Worm (Caenorhabditis elegans) whole organism, young adult: ENCODE measurements around the gene lam-1.

Experiments
- C17E4.6 ChIP-seq: fragments of 200-800 bp; sonication (Bioruptor generic); IDR thresholded peaks from 2 replicates; pipeline ENCODE4 v1.3.6; 2022; ENCODE audit warnings: missing genetic modification reagents, missing genetic modification characterization, missing compliant biosample characterization
- F37B4.10 ChIP-seq: fragments of 200-800 bp; sonication (Bioruptor generic); IDR thresholded peaks from 2 replicates; pipeline ENCODE4 v1.3.6; 2022; ENCODE audit warnings: missing genetic modification characterization, missing compliant biosample characterization
- F39B2.1 ChIP-seq: fragments of 200-800 bp; sonication (Bioruptor generic); IDR thresholded peaks from 2 replicates; pipeline ENCODE4 v1.3.6; 2022; ENCODE audit warnings: missing genetic modification reagents, missing genetic modification characterization, missing compliant biosample characterization
- F57A8.1 ChIP-seq: fragments of 200-800 bp; sonication (Bioruptor generic); optimal IDR thresholded peaks from 2 replicates; lab custom pipeline; 2018; ENCODE audit warnings: mild to moderate bottlenecking, missing genetic modification characterization, moderate library complexity, missing compliant biosample characterization
- F57C9.4 ChIP-seq: sonication (generic microtip); optimal IDR thresholded peaks from 2 replicates; lab custom pipeline; 2017; ENCODE audit warnings: mild to moderate bottlenecking, missing genetic modification characterization, missing compliant biosample characterization
- K12H6.12 ChIP-seq: fragments of 200-800 bp; sonication (Bioruptor generic); optimal IDR thresholded peaks from 2 replicates; lab custom pipeline; 2018; ENCODE audit warnings: mild to moderate bottlenecking, missing genetic modification characterization, missing compliant biosample characterization
- T07F8.4 ChIP-seq: sonication (generic microtip); optimal IDR thresholded peaks from 2 replicates; lab custom pipeline; 2016; ENCODE audit warnings: mild to moderate bottlenecking, missing genetic modification characterization, moderate library complexity, missing compliant biosample characterization
- Y53G8AR.9 ChIP-seq: fragments of 200-800 bp; sonication (Bioruptor generic); conservative IDR thresholded peaks from 2 replicates; pipeline ENCODE4 v1.3.6; 2022; ENCODE audit warnings: missing genetic modification reagents, missing genetic modification characterization, missing compliant biosample characterization
- ama-1 ChIP-seq, 3 experiments: fragments of 150-350 bp in 1 of 3; sonication (generic microtip) in 2 of 3; optimal IDR thresholded peaks; 2 replicates each; lab custom pipeline; 2014 to 2018; ENCODE audit warnings: missing biosample characterization in 2 of 3, missing genetic modification characterization in 2 of 3, missing genetic modification reagents in 2 of 3
- aptf-3 ChIP-seq: fragments of 200-800 bp; sonication (Bioruptor generic); IDR thresholded peaks from 2 replicates; pipeline ENCODE4 v1.3.6; 2022; ENCODE audit warnings: missing genetic modification characterization, missing compliant biosample characterization
- athp-1 ChIP-seq: sonication (generic microtip); optimal IDR thresholded peaks from 2 replicates; lab custom pipeline; 2017; ENCODE audit warnings: mild to moderate bottlenecking, missing genetic modification characterization, missing compliant biosample characterization
- attf-5 ChIP-seq: fragments of 200-800 bp; sonication (Bioruptor generic); optimal IDR thresholded peaks from 2 replicates; lab custom pipeline; 2018; ENCODE audit warnings: mild to moderate bottlenecking, missing genetic modification characterization, missing compliant biosample characterization
- cebp-2 ChIP-seq: fragments of 200-800 bp; sonication (Bioruptor generic); IDR thresholded peaks from 2 replicates; pipeline ENCODE4 v1.3.6; 2022; ENCODE audit warnings: missing genetic modification characterization, missing compliant biosample characterization
- ceh-58 ChIP-seq: fragments of 200-800 bp; sonication (Bioruptor generic); IDR thresholded peaks from 2 replicates; pipeline ENCODE4 v1.3.6; 2022; ENCODE audit warnings: missing genetic modification characterization, missing compliant biosample characterization
- egl-44 ChIP-seq: fragments of 200-800 bp; sonication (Bioruptor generic); IDR thresholded peaks from 2 replicates; pipeline ENCODE4 v1.3.6; 2022; ENCODE audit warnings: missing genetic modification reagents, missing genetic modification characterization, missing compliant biosample characterization
- fkh-3 ChIP-seq: sonication (generic microtip); optimal IDR thresholded peaks from 2 replicates; lab custom pipeline; 2016; ENCODE audit warnings: mild to moderate bottlenecking, missing genetic modification characterization, missing compliant biosample characterization
- hlh-12 ChIP-seq: sonication (generic microtip); optimal IDR thresholded peaks from 2 replicates; lab custom pipeline; 2016; ENCODE audit warnings: missing genetic modification characterization, missing compliant biosample characterization
- hlh-26 ChIP-seq: fragments of 200-800 bp; sonication (Bioruptor generic); conservative IDR thresholded peaks from 2 replicates; pipeline ENCODE4 v1.3.6; 2022; ENCODE audit warnings: missing genetic modification reagents, missing genetic modification characterization, missing compliant biosample characterization
- hmg-20 ChIP-seq: fragments of 200-800 bp; sonication (Bioruptor generic); IDR thresholded peaks from 2 replicates; pipeline ENCODE4 v1.3.6; 2022; ENCODE audit warnings: missing genetic modification reagents, missing genetic modification characterization, missing compliant biosample characterization
- let-526 ChIP-seq: fragments of 200-800 bp; sonication (Bioruptor generic); IDR thresholded peaks from 2 replicates; pipeline ENCODE4 v1.3.6; 2022; ENCODE audit warnings: missing genetic modification reagents, missing genetic modification characterization, missing compliant biosample characterization
- madf-3 ChIP-seq: fragments of 200-800 bp; sonication (Bioruptor generic); IDR thresholded peaks from 2 replicates; pipeline ENCODE4 v1.3.6; 2022; ENCODE audit warnings: missing genetic modification reagents, missing genetic modification characterization, missing compliant biosample characterization
- madf-8 ChIP-seq: fragments of 200-800 bp; sonication (Bioruptor generic); conservative IDR thresholded peaks from 2 replicates; pipeline ENCODE4 v1.3.6; 2022; ENCODE audit warnings: missing genetic modification reagents, missing genetic modification characterization, missing compliant biosample characterization
- mel-28 ChIP-seq: sonication (generic microtip); optimal IDR thresholded peaks from 2 replicates; lab custom pipeline; 2016; ENCODE audit warnings: borderline replicate concordance, mild to moderate bottlenecking, missing genetic modification characterization, missing compliant biosample characterization
- nhr-80 ChIP-seq: sonication (generic microtip); optimal IDR thresholded peaks from 2 replicates; lab custom pipeline; 2016; ENCODE audit warnings: missing genetic modification characterization, missing compliant biosample characterization
- pbrm-1 ChIP-seq: fragments of 200-800 bp; sonication (Bioruptor generic); IDR thresholded peaks from 2 replicates; pipeline ENCODE4 v1.3.6; 2022; ENCODE audit warnings: missing genetic modification reagents, missing genetic modification characterization, missing compliant biosample characterization
- rec-8 ChIP-seq, 2 experiments: sonication (generic microtip); optimal IDR thresholded peaks; 2 replicates each; lab custom pipeline; 2016; ENCODE audit warnings: mild to moderate bottlenecking in 2 of 2, missing genetic modification characterization in 2 of 2, missing genetic modification reagents in 2 of 2, missing genotype in 2 of 2, missing biosample characterization in 1 of 2, missing compliant biosample characterization in 1 of 2, moderate library complexity in 1 of 2
- rpc-1 ChIP-seq, 2 experiments: fragments of 150-350 bp in 1 of 2; sonication (generic microtip) in 1 of 2; optimal IDR thresholded peaks; 2 replicates each; lab custom pipeline; 2014 to 2018; ENCODE audit warnings: missing biosample characterization in 1 of 2, missing genetic modification characterization in 1 of 2, missing genetic modification reagents in 1 of 2, missing genotype in 1 of 2
- snpc-4 ChIP-seq, 5 experiments: fragments of 150-350 bp in 1 of 5; sonication (generic microtip) in 4 of 5; optimal IDR thresholded peaks; 2 replicates each; lab custom pipeline; 2014 to 2018; ENCODE audit warnings: missing genetic modification characterization in 5 of 5, missing biosample characterization in 3 of 5, antibody characterized with exemption in 2 of 5, mild to moderate bottlenecking in 2 of 5, missing compliant biosample characterization in 2 of 5, missing genotype in 2 of 5, moderate library complexity in 2 of 5, missing genetic modification reagents in 1 of 5
- somi-1 ChIP-seq: fragments of 200-800 bp; sonication (Bioruptor generic); optimal IDR thresholded peaks from 2 replicates; lab custom pipeline; 2018; ENCODE audit warnings: mild to moderate bottlenecking, missing genetic modification characterization, missing compliant biosample characterization
- unc-130 ChIP-seq: sonication (generic microtip); optimal IDR thresholded peaks from 2 replicates; lab custom pipeline; 2016; ENCODE audit warnings: missing genetic modification reagents, missing genetic modification characterization, missing compliant biosample characterization
- xnd-1 ChIP-seq: sonication (generic microtip); optimal IDR thresholded peaks from 2 replicates; lab custom pipeline; 2016; ENCODE audit warnings: missing genotype, missing genetic modification reagents, missing genetic modification characterization, missing compliant biosample characterization
- zfh-2 ChIP-seq: fragments of 200-800 bp; sonication (Bioruptor generic); conservative IDR thresholded peaks from 2 replicates; pipeline ENCODE4 v1.3.6; 2022; ENCODE audit warnings: missing genetic modification reagents, missing genetic modification characterization, missing compliant biosample characterization
- ztf-26 ChIP-seq: sonication (generic microtip); optimal IDR thresholded peaks from 2 replicates; lab custom pipeline; 2017; ENCODE audit warnings: missing genetic modification characterization, missing compliant biosample characterization
- ztf-6 ChIP-seq: fragments of 200-800 bp; sonication (Bioruptor generic); IDR thresholded peaks from 2 replicates; pipeline ENCODE4 v1.3.6; 2022; ENCODE audit warnings: missing genetic modification reagents, missing genetic modification characterization, missing compliant biosample characterization

lam-1 gene

ce11 chrIV:5195531-5195930 lies 22.4 kb downstream of the lam-1 start, which contains the start of gene gpa-18:
TSS of gene gpa-18 (minus strand) at chrIV:5195631.
- TF ChIP-seq fkh-3 (tag; lab: Kevin White, UChicago) (no peak), aptf-3 (GFP tag; lab: Robert Waterston, UW) (no peak), snpc-4 (GFP tag; optimal IDR thresholded peaks at IDR 0.05; lab: Kevin White, UChicago) (no peak), snpc-4 (tag; optimal IDR thresholded peaks at IDR 0.05; lab: Kevin White, UChicago) (no peak), F57C9.4 (tag; lab: Kevin White, UChicago) (no peak), nhr-80 (tag; lab: Kevin White, UChicago) (no peak), ama-1 (optimal IDR thresholded peaks at IDR 0.05; lab: Kevin White, UChicago) (no peak), ama-1 (GFP tag; optimal IDR thresholded peaks at IDR 0.05; lab: Kevin White, UChicago) (no peak), F39B2.1 (GFP tag; lab: Robert Waterston, UW) (no peak)
- TF ChIP-seq, all 124 proteins: peak for 0

DNA sequence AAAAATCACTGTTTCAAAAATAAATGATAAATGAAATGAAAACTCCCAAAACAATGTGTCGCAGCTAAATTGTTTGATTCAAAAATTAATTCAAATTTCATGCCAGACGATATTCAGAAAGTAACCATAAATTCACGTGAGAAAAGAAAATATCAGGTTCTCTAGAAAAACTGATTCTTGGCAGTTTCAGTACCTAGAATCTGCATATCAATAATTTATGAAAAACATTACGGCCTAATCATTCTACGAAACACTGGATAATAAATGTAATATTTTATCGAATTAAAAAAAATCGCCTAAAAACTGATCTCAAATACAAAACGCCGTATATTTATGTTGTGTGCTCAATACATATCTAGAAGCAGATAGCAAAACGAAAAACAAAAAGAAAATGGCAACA lies 27.7 kb downstream of the lam-1 start:
- TF ChIP-seq cebp-2 (GFP tag; lab: Robert Waterston, UW) (no peak), egl-44 (GFP tag; lab: Robert Waterston, UW) (no peak), T07F8.4 (tag; lab: Kevin White, UChicago) (no peak), F39B2.1 (GFP tag; lab: Robert Waterston, UW) (no peak), rpc-1 (optimal IDR thresholded peaks at IDR 0.05; lab: Kevin White, UChicago) (no peak), rpc-1 (tag; optimal IDR thresholded peaks at IDR 0.05; lab: Kevin White, UChicago) (no peak), pbrm-1 (no peak), F57A8.1 (GFP tag; lab: Kevin White, UChicago) (no peak), F37B4.10 (GFP tag; lab: Robert Waterston, UW) (no peak), mel-28 (tag; lab: Kevin White, UChicago) (no peak), madf-8 (GFP tag; lab: Robert Waterston, UW) (no peak), ztf-26 (tag; lab: Kevin White, UChicago) (no peak), attf-5 (no peak)
- TF ChIP-seq, all 124 proteins: peak for 0

- TF ChIP-seq egl-44 (GFP tag; lab: Robert Waterston, UW) (no peak), xnd-1 (tag; lab: Kevin White, UChicago) (no peak), let-526 (GFP tag; lab: Robert Waterston, UW) (no peak), nhr-80 (tag; lab: Kevin White, UChicago) (no peak), fkh-3 (tag; lab: Kevin White, UChicago) (no peak), madf-3 (GFP tag; lab: Robert Waterston, UW) (no peak), ceh-58 (no peak)
These were observed 29.4 kb downstream of the lam-1 start for ce11 chrIV:5202575-5202974.

- no peak for TF ChIP-seq ztf-6 (GFP tag; lab: Robert Waterston, UW)
- TF ChIP-seq zfh-2: no peak
- TF ChIP-seq Y53G8AR.9: no peak
- no peak for TF ChIP-seq hmg-20 (GFP tag; lab: Robert Waterston, UW)
- no peak for TF ChIP-seq C17E4.6 (GFP tag; lab: Robert Waterston, UW)
- TF ChIP-seq hlh-26 (GFP tag; lab: Robert Waterston, UW): no peak
- TF ChIP-seq somi-1: no peak
- no peak for TF ChIP-seq athp-1 (tag; lab: Kevin White, UChicago)
- no peak for TF ChIP-seq K12H6.12 (tag; lab: Kevin White, UChicago)
- no peak for TF ChIP-seq rec-8 (tag; optimal IDR thresholded peaks at IDR 0.05; lab: Kevin White, UChicago)
- no peak for TF ChIP-seq unc-130 (GFP tag; lab: Kevin White, UChicago)
- no peak for TF ChIP-seq hlh-12
- TF ChIP-seq, all 124 proteins: peak for 0
These were observed 31.4 kb downstream of the lam-1 start, which contains the start of gene tni-4 for ce11 chrIV:5204573-5204972. TSS of gene tni-4 (plus strand) at chrIV:5204591.
